Worm (Caenorhabditis elegans) whole organism, dauer: ENCODE results near the gene nhr-134.
"Not testable (repeated sequence)": the region's sequence is repeated elsewhere in the genome, so short reads cannot be mapped to it uniquely, and the experiment has no call there.

Source experiments
- unc-62 ChIP-seq: sonication (generic microtip); optimal IDR thresholded peaks from 2 replicates; lab custom pipeline; 2017; ENCODE audit warnings: missing biosample characterization, missing genetic modification reagents, missing genetic modification characterization

nhr-134 gene

ce11 chrV:2254553-2255124, 23.6 kb downstream of the nhr-134 start, which contains the start of gene str-253:
TSS of gene str-253 (minus strand) at chrV:2254603.
- TF ChIP-seq unc-62 (GFP tag; lab: Kevin White, UChicago), result no peak

ce11 chrV:2255191-2255590, 24.2 kb downstream of the nhr-134 start, which contains the start of gene F41B5.1:
TSS of gene F41B5.1 (plus strand) at chrV:2255533.
- TF ChIP-seq unc-62 (GFP tag; lab: Kevin White, UChicago), result not testable (repeated sequence)

ce11 chrV:2259750-2260149, 28.7 kb downstream of the nhr-134 start, which contains the start of gene nhr-182:
TSS of gene nhr-182 (minus strand) at chrV:2259927.
- no peak for TF ChIP-seq unc-62 (GFP tag; lab: Kevin White, UChicago)

- no peak for TF ChIP-seq unc-62 (GFP tag; lab: Kevin White, UChicago)
These were observed 29.6 kb downstream of the nhr-134 start, which contains the start of gene F41B5.12 for ce11 chrV:2260660-2261059. TSS of gene F41B5.12 (plus strand) at chrV:2260960.

- TF ChIP-seq unc-62 (GFP tag; lab: Kevin White, UChicago), result no peak
These were observed 33.4 kb downstream of the nhr-134 start, which contains the start of gene nhr-183 for ce11 chrV:2264455-2264854. TSS of gene nhr-183 (minus strand) at chrV:2264634.

ce11 chrV:2264925-2265324, 33.9 kb downstream of the nhr-134 start:
- TF ChIP-seq unc-62 (GFP tag; lab: Kevin White, UChicago), result no peak

- no peak for TF ChIP-seq unc-62 (GFP tag; lab: Kevin White, UChicago)
These were observed 35.9 kb downstream of the nhr-134 start, which contains the start of gene nhr-275 for ce11 chrV:2266958-2267357. TSS of gene nhr-275 (minus strand) at chrV:2267058.

ce11 chrV:2271750-2272149, 40.7 kb downstream of the nhr-134 start, which contains the start of gene Y5H2A.1:
TSS of gene Y5H2A.1 (minus strand) at chrV:2271850.
- no peak for TF ChIP-seq unc-62 (GFP tag; lab: Kevin White, UChicago)

- TF ChIP-seq unc-62 (GFP tag; lab: Kevin White, UChicago), result no peak
These were observed 43.4 kb downstream of the nhr-134 start, which contains the start of the genes Y5H2A.4 and abu-4 for ce11 chrV:2274253-2274892. TSS of gene Y5H2A.4 (minus strand) at chrV:2274353. TSS of gene abu-4 (plus strand) at chrV:2274842.

ce11 chrV:2277260-2277659, 46.2 kb downstream of the nhr-134 start:
- no peak for TF ChIP-seq unc-62 (GFP tag; lab: Kevin White, UChicago)

ce11 chrV:2278052-2278451, 47.0 kb downstream of the nhr-134 start, which contains the start of gene nhr-59:
TSS of gene nhr-59 (minus strand) at chrV:2278265.
- TF ChIP-seq unc-62 (GFP tag; lab: Kevin White, UChicago), result no peak

- TF ChIP-seq unc-62 (GFP tag; lab: Kevin White, UChicago), result no peak
These were observed 47.5 kb downstream of the nhr-134 start, which contains the start of gene fbxa-137 for ce11 chrV:2278543-2278942. TSS of gene fbxa-137 (plus strand) at chrV:2278816.

ce11 chrV:2281499-2281898, 50.5 kb downstream of the nhr-134 start, which contains the start of gene nhr-228:
TSS of gene nhr-228 (plus strand) at chrV:2281759.
- TF ChIP-seq unc-62 (GFP tag; lab: Kevin White, UChicago), result no peak
